Fruit fly (Drosophila melanogaster): ENCODE measurements around the gene Droj2.

Droj2 gene

DNA sequence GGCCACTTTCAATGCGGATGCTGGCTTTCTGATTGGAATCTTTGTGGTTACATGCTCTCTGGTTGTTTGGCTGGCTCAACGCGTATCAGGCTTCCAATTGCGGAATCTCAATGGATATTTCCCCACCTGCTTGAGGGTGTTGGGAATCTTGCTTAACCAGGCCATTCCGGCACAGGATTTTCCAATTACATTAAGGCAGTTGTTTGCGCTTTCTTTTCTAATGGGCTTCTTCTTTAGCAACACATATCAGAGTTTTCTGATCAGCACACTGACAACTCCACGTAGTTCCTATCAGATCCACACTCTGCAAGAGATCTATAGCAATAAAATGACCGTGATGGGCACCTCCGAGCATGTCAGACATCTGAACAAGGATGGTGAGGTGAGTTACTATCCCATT, 40.3 kb downstream of the Droj2 start:
- TF ChIP-seq CG34367 (tag; optimal IDR thresholded peaks at IDR 0.05), result no peak
- TF ChIP-seq fd96Ca (GFP tag; IDR thresholded peaks at IDR 0.05), result no peak
- no peak for TF ChIP-seq CG8159 (tag; optimal IDR thresholded peaks at IDR 0.05)
- no peak for TF ChIP-seq CG14655 (GFP tag; optimal IDR thresholded peaks at IDR 0.05)
- TF ChIP-seq Ets98B (GFP tag; IDR thresholded peaks at IDR 0.05), result no peak
- TF ChIP-seq CG9948 (tag; optimal IDR thresholded peaks at IDR 0.05), result no peak

DNA sequence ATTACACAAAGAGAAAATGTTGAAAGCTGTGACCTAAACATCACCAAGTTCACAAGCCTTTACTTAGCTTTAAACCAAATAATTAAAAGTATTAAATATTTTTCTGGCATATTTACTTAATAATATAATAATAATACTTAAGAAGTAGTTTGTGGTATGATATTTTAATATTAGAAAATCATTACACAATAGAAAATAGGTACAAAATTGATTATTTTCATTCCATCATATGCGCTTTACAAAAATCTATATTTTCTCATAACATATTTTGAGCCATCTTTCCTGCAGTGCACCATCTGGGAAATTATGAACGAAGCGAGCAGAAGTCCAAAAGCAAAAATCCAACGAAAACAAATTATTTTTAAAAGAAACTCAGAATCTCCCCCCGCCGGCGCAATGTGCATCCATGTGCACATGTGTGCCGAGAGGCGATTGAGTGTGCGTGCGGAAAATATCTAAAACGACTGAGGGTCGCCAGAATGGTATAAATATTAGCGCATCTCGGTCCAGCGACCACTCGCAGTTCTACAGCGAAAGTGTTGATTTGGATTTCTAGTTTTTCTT, 43.6 kb downstream of the Droj2 start, which contains the start of gene Act87E:
TSS of gene Act87E (plus strand) at position 514 of the 564 bp plus-strand sequence.
- TF ChIP-seq CG8301 (tag; optimal IDR thresholded peaks at IDR 0.05) (peak; percentile 66), CG15710 (tag; optimal IDR thresholded peaks at IDR 0.05) (peak; percentile 52), CG13204 (GFP tag; optimal IDR thresholded peaks at IDR 0.05) (no peak), CG8159 (tag; optimal IDR thresholded peaks at IDR 0.05) (peak; percentile 68), CG14655 (GFP tag; optimal IDR thresholded peaks at IDR 0.05) (peak; percentile 72), CG34367 (tag; optimal IDR thresholded peaks at IDR 0.05) (peak; percentile 12), EcR (GFP tag; optimal IDR thresholded peaks at IDR 0.05) (no peak), CG9948 (tag; optimal IDR thresholded peaks at IDR 0.05) (peak; percentile 59), CG4496 (GFP tag; IDR thresholded peaks at IDR 0.05) (no peak), CG17806 (tag; optimal IDR thresholded peaks at IDR 0.05) (peak; percentile 12)

DNA sequence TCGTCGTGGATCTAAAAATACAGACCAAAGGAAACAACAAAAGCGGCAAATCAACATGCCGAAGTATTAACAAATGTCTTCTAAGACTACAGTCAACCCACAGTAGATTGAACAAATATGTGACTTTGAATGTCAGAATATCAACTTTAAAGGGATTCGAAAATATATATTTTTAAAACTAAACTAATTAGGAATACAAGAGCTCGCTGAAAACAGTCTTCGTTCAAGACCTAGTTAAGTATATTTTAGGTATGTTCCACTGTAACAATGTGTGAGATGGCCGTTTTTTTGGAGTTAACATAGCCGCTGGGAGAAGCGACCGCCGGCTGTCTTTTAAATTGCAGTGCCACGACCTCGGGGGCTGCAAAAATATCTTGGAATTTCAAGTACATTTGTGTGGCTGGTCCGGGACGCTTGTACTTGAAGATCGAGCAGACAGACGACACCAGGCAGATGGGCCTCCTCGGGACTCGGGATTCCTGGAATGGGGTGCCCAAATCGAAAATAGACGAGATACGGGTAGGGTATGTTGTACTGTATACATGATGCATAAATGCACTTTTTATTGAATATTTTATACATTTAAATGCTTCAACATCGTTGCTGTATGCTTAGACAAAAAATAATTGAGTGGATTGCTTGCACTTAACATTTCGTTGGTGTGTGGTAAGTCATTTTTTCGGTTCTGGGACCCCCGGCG, 46.6 kb downstream of the Droj2 start:
- TF ChIP-seq CG8301 (tag; optimal IDR thresholded peaks at IDR 0.05) (peak; percentile 77), Pif1A (GFP tag; optimal IDR thresholded peaks at IDR 0.05) (peak; percentile 71), rn (GFP tag; IDR thresholded peaks at IDR 0.05) (0 out of 2 replicates have a peak, but pooled peaks have one; percentile 24), CG17806 (tag; optimal IDR thresholded peaks at IDR 0.05) (peak; percentile 75), CG12605 (GFP tag; IDR thresholded peaks at IDR 0.05) (peak; percentile 63), CG9948 (tag; optimal IDR thresholded peaks at IDR 0.05) (peak; percentile 65), CG34367 (tag; optimal IDR thresholded peaks at IDR 0.05) (peak; percentile 61), D1 (tag; optimal IDR thresholded peaks at IDR 0.05) (no peak), CG14655 (GFP tag; optimal IDR thresholded peaks at IDR 0.05) (peak; percentile 82), CG13204 (GFP tag; optimal IDR thresholded peaks at IDR 0.05) (no peak), CG10348 (GFP tag; IDR thresholded peaks at IDR 0.05) (peak; percentile 40; the same call in 1 of the 2 replicates), EcR (GFP tag; optimal IDR thresholded peaks at IDR 0.05) (no peak), gl (tag; optimal IDR thresholded peaks at IDR 0.05) (no peak), CG15710 (tag; optimal IDR thresholded peaks at IDR 0.05) (peak; percentile 60), CG4496 (GFP tag; IDR thresholded peaks at IDR 0.05) (peak; percentile 84), CG8159 (tag; optimal IDR thresholded peaks at IDR 0.05) (peak; percentile 66), fd96Ca (GFP tag; IDR thresholded peaks at IDR 0.05) (no peak), Ets98B (GFP tag; IDR thresholded peaks at IDR 0.05) (peak; percentile 70), CG32121 (GFP tag; IDR thresholded peaks at IDR 0.05) (peak; percentile 75), Pif1B (GFP tag; optimal IDR thresholded peaks at IDR 0.05) (peak; percentile 53), Snoo (tag; optimal IDR thresholded peaks at IDR 0.05) (peak; percentile 35)

DNA sequence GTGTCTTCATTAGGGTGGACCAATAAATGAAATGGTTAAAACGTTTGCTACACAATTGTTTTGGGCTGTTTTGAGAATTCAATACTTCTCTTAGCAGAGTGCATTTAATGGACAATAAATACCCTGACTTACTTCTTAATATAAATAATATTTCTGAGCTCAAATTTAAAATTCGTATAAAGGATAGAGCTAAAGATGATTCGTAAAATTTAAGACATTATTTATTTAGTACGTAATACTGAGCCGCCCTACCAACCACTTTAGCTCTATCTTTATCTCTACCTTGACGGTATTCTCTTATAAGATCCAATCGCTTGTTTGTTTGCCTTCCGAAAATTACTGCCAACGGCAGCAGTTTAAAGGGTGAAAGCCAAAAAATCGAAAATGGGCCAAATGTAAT, 51.7 kb downstream of the Droj2 start:
- TF ChIP-seq CG8301 (tag; optimal IDR thresholded peaks at IDR 0.05) (peak; percentile 74), CG9948 (tag; optimal IDR thresholded peaks at IDR 0.05) (peak; percentile 85), fd96Ca (GFP tag; IDR thresholded peaks at IDR 0.05) (0 out of 3 replicates have a peak, but pooled peaks have one; percentile 30), D1 (tag; optimal IDR thresholded peaks at IDR 0.05) (peak; percentile 35), CG14655 (GFP tag; optimal IDR thresholded peaks at IDR 0.05) (peak; percentile 72), CG8159 (tag; optimal IDR thresholded peaks at IDR 0.05) (peak; percentile 97), CG13204 (GFP tag; optimal IDR thresholded peaks at IDR 0.05) (peak; percentile 58), Ets98B (GFP tag; IDR thresholded peaks at IDR 0.05) (peak; percentile 73), rn (GFP tag; IDR thresholded peaks at IDR 0.05) (peak; percentile 39; the same call in 1 of the 2 replicates), CG12605 (GFP tag; IDR thresholded peaks at IDR 0.05) (peak; percentile 83), CG4496 (GFP tag; IDR thresholded peaks at IDR 0.05) (peak; percentile 87), EcR (GFP tag; optimal IDR thresholded peaks at IDR 0.05) (no peak), Snoo (tag; optimal IDR thresholded peaks at IDR 0.05) (peak; percentile 77), CG34367 (tag; optimal IDR thresholded peaks at IDR 0.05) (peak; percentile 87), Pif1B (GFP tag; optimal IDR thresholded peaks at IDR 0.05) (peak; percentile 75), CG32121 (GFP tag; IDR thresholded peaks at IDR 0.05) (peak; percentile 59; the same call in 1 of the 2 replicates), Pif1A (GFP tag; optimal IDR thresholded peaks at IDR 0.05) (peak; percentile 80), CG17806 (tag; optimal IDR thresholded peaks at IDR 0.05) (peak; percentile 70), gl (tag; optimal IDR thresholded peaks at IDR 0.05) (peak; percentile 53), CG10348 (GFP tag; IDR thresholded peaks at IDR 0.05) (0 out of 2 replicates have a peak, but pooled peaks have one; percentile 15), CG15710 (tag; optimal IDR thresholded peaks at IDR 0.05) (peak; percentile 88)

DNA sequence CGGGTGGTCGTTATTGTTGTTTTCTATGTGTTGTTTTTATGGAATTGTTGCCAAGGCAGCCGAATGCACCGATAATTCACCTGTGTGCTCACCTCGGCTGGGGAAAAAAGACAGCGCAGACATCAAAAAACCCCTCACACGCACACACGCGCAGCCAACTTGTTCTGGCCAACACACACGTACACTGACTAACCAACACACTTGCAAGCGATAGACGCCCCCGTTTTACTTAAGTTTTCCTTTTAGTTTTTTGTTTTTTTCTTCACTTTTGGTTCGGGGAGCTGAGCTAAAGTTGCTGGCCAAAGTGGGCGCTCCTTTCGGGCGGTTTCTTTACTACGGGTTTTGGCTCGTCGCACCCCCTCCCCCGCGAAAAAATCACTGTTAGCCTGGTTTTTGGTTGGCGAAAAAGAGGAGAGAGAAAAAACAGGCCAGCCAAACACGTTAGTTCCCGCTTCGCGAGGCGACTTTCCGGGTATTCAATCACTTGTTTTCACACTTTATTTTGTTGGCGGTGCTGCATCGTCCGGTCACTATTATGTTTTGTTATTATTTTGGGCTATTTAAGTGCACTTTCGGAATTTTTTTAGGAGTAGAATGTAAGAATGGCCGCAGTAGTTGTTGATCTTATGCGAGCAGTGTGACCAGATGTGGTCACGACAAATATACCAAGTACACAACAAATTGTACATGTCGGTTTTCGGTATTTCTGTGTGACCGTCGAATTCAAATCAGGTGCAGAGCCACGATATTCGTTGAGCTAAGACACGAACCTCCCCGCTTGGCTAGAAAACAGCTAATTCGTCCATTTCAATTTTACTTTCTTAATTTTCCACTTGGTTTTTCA, 52.6 kb downstream of the Droj2 start, which contains the start of gene yrt:
TSS of gene yrt (minus strand) at position 660 of the 844 bp plus-strand sequence.
- TF ChIP-seq CG12605 (GFP tag; IDR thresholded peaks at IDR 0.05), result no peak
- 0 out of 2 replicates have a peak, but pooled peaks have one; percentile 9 for TF ChIP-seq CG32121 (GFP tag; IDR thresholded peaks at IDR 0.05)
- TF ChIP-seq CG13204 (GFP tag; optimal IDR thresholded peaks at IDR 0.05), result peak; percentile 9

Measured in whole organism, pupa.